Worm (Caenorhabditis elegans): ENCODE measurements around the gene his-6.

Gene his-6

ce11 chrV:8569841-8570361, 35.1 kb upstream of the his-6 start, which contains the start of the genes F25G6.9 and symk-1 (continued):
- peak; percentile 82 for TF ChIP-seq gmeb-1 (tag; optimal IDR thresholded peaks at IDR 0.05)
- no peak for TF ChIP-seq ZK546.5 (tag; optimal IDR thresholded peaks at IDR 0.05)
- no peak for TF ChIP-seq ceh-16 (tag; optimal IDR thresholded peaks at IDR 0.05)
- TF ChIP-seq nhr-77 (tag; optimal IDR thresholded peaks at IDR 0.05) = peak; percentile 4
- TF ChIP-seq skn-1 (tag; optimal IDR thresholded peaks at IDR 0.05) = no peak
- TF ChIP-seq mab-5 (tag; optimal IDR thresholded peaks at IDR 0.05) = peak; percentile 45
- no peak for TF ChIP-seq nhr-6 (tag; optimal IDR thresholded peaks at IDR 0.05)
- TF ChIP-seq lsy-2 (tag; optimal IDR thresholded peaks at IDR 0.05) = peak; percentile 66 to 81

- no peak for TF ChIP-seq fos-1 (tag; optimal IDR thresholded peaks at IDR 0.05)
- no peak for TF ChIP-seq C34F6.9 (tag; optimal IDR thresholded peaks at IDR 0.05)
- no peak for TF ChIP-seq nhr-25 (tag; optimal IDR thresholded peaks at IDR 0.05)
- TF ChIP-seq ama-1 (optimal IDR thresholded peaks at IDR 0.05) = no peak
- TF ChIP-seq ceh-16 (tag; optimal IDR thresholded peaks at IDR 0.05) = no peak
- TF ChIP-seq mbf-1 (tag; optimal IDR thresholded peaks at IDR 0.05) = no peak
- no peak for TF ChIP-seq nhr-77 (tag; optimal IDR thresholded peaks at IDR 0.05)
- no peak for TF ChIP-seq zag-1 (tag; optimal IDR thresholded peaks at IDR 0.05)
- no peak for TF ChIP-seq crh-2 (tag; optimal IDR thresholded peaks at IDR 0.05)
- no peak for TF ChIP-seq Y55F3AM.14 (GFP tag; optimal IDR thresholded peaks at IDR 0.05)
- TF ChIP-seq mdl-1 (tag; optimal IDR thresholded peaks at IDR 0.05) = no peak
- TF ChIP-seq ceh-82 (tag; optimal IDR thresholded peaks at IDR 0.05) = no peak
- no peak for TF ChIP-seq unc-62 (GFP tag; optimal IDR thresholded peaks at IDR 0.05)
- TF ChIP-seq lsy-2 (tag; optimal IDR thresholded peaks at IDR 0.05) = no peak
- no peak for TF ChIP-seq mab-5 (tag; optimal IDR thresholded peaks at IDR 0.05)
- TF ChIP-seq gmeb-1 (tag; optimal IDR thresholded peaks at IDR 0.05) = no peak
These were observed 34.4 kb upstream of the his-6 start for ce11 chrV:8569172-8569571.

ce11 chrV:8565075-8565474, 30.3 kb upstream of the his-6 start, which contains the start of gene F25G6.8:
Gene F25G6.8 (minus strand): TSS chrV:8565175.
- TF ChIP-seq snpc-4 (tag; optimal IDR thresholded peaks at IDR 0.05) (no peak), mbf-1 (tag; optimal IDR thresholded peaks at IDR 0.05) (no peak), Y55F3AM.14 (GFP tag; optimal IDR thresholded peaks at IDR 0.05) (no peak), nhr-10 (tag; optimal IDR thresholded peaks at IDR 0.05) (no peak)

ce11 chrV:8560916-8561315, 26.1 kb upstream of the his-6 start, which contains the start of gene acr-16:
Gene acr-16 (plus strand): TSS chrV:8561216.
- no peak for TF ChIP-seq lin-39 (tag; optimal IDR thresholded peaks at IDR 0.05)
- TF ChIP-seq fos-1 (tag; optimal IDR thresholded peaks at IDR 0.05) = no peak
- no peak for TF ChIP-seq alr-1 (tag; optimal IDR thresholded peaks at IDR 0.05)
- TF ChIP-seq ztf-11 (tag; optimal IDR thresholded peaks at IDR 0.05) = no peak
- TF ChIP-seq ama-1 (optimal IDR thresholded peaks at IDR 0.05) = no peak

ce11 chrV:8555955-8556354, 21.2 kb upstream of the his-6 start:
- TF ChIP-seq gmeb-1 (tag; optimal IDR thresholded peaks at IDR 0.05) (no peak), lsy-2 (tag; optimal IDR thresholded peaks at IDR 0.05) (no peak), peb-1 (tag; optimal IDR thresholded peaks at IDR 0.05) (no peak), elt-1 (tag; optimal IDR thresholded peaks at IDR 0.05) (no peak), nhr-11 (tag; optimal IDR thresholded peaks at IDR 0.05) (no peak), nhr-10 (tag; optimal IDR thresholded peaks at IDR 0.05) (no peak), mdl-1 (tag; optimal IDR thresholded peaks at IDR 0.05) (no peak), egl-27 (tag; optimal IDR thresholded peaks at IDR 0.05) (no peak), Y55F3AM.14 (GFP tag; optimal IDR thresholded peaks at IDR 0.05) (no peak)

- TF ChIP-seq nhr-10 (tag; optimal IDR thresholded peaks at IDR 0.05) = no peak
- peak; percentile 24 for TF ChIP-seq sma-9 (GFP tag; optimal IDR thresholded peaks at IDR 0.05)
- no peak for TF ChIP-seq sma-9 (tag; optimal IDR thresholded peaks at IDR 0.05)
- TF ChIP-seq lin-39 (tag; optimal IDR thresholded peaks at IDR 0.05) = no peak
These were observed 17.7 kb upstream of the his-6 start, which contains the start of gene acr-15 for ce11 chrV:8552460-8552859. Gene acr-15 (plus strand): TSS chrV:8552695.

- no peak for TF ChIP-seq mdl-1 (tag; optimal IDR thresholded peaks at IDR 0.05)
- TF ChIP-seq F13H6.1 (tag; optimal IDR thresholded peaks at IDR 0.05) = no peak
- no peak for TF ChIP-seq alr-1 (tag; optimal IDR thresholded peaks at IDR 0.05)
- TF ChIP-seq blmp-1 (tag; optimal IDR thresholded peaks at IDR 0.05; ENCODE audit: insufficient read depth) = no peak
- no peak for TF ChIP-seq nhr-21 (tag; optimal IDR thresholded peaks at IDR 0.05)
These were observed 14.2 kb upstream of the his-6 start, which contains the start of gene stdh-4 for ce11 chrV:8548989-8549388. Gene stdh-4 (plus strand): TSS chrV:8549289.
